Fruit fly (Drosophila melanogaster) whole organism, pupa: ENCODE results near the gene CG18095.

Experiments
- CG10348 ChIP-seq: fragments of 200-800 bp; sonication (Bioruptor generic); IDR thresholded peaks from 2 replicates; pipeline ENCODE4 v1.3.6; 2022; ENCODE audit warnings: missing biosample characterization, missing genetic modification characterization
- CG12605 ChIP-seq: fragments of 200-800 bp; sonication (Bioruptor generic); IDR thresholded peaks from 2 replicates; pipeline ENCODE4 v1.3.6; 2022; ENCODE audit warnings: missing biosample characterization, missing genetic modification characterization
- CG13204 ChIP-seq: fragments of 200-800 bp; sonication (Bioruptor generic); optimal IDR thresholded peaks from 2 replicates; lab custom pipeline; 2018; ENCODE audit warnings: missing biosample characterization, mild to moderate bottlenecking, missing genetic modification characterization, moderate library complexity
- CG14655 ChIP-seq: fragments of 200-800 bp; sonication (Bioruptor generic); optimal IDR thresholded peaks from 3 replicates; lab custom pipeline; 2017; ENCODE audit warnings: mild to moderate bottlenecking, missing biosample characterization, missing genetic modification reagents, missing genetic modification characterization
- CG15710 ChIP-seq: fragments of 200-800 bp; sonication (Bioruptor generic); optimal IDR thresholded peaks from 2 replicates; lab custom pipeline; 2018; ENCODE audit warnings: missing biosample characterization, mild to moderate bottlenecking, missing genetic modification characterization, moderate library complexity
- CG17806 ChIP-seq: fragments of 200-800 bp; sonication (Bioruptor generic); optimal IDR thresholded peaks from 2 replicates; lab custom pipeline; 2018; ENCODE audit warnings: missing biosample characterization, mild to moderate bottlenecking, missing genetic modification characterization, moderate library complexity
- CG32121 ChIP-seq: fragments of 200-800 bp; sonication (Bioruptor generic); IDR thresholded peaks from 2 replicates; pipeline ENCODE4 v1.3.6; 2022; ENCODE audit warnings: missing biosample characterization, missing genetic modification characterization
- CG34367 ChIP-seq: fragments of 200-800 bp; sonication (Bioruptor generic); optimal IDR thresholded peaks from 2 replicates; lab custom pipeline; 2018; ENCODE audit warnings: missing biosample characterization, mild to moderate bottlenecking, missing genetic modification characterization
- CG4496 ChIP-seq: fragments of 200-800 bp; sonication (Bioruptor generic); IDR thresholded peaks from 3 replicates; pipeline ENCODE4 v1.3.6; 2022; ENCODE audit warnings: missing biosample characterization, missing genetic modification characterization
- CG8159 ChIP-seq: fragments of 200-800 bp; sonication (Bioruptor generic); optimal IDR thresholded peaks from 3 replicates; lab custom pipeline; 2018; ENCODE audit warnings: missing biosample characterization, mild to moderate bottlenecking, missing genetic modification characterization, moderate library complexity
- CG8301 ChIP-seq: fragments of 200-800 bp; sonication (Bioruptor generic); optimal IDR thresholded peaks from 2 replicates; lab custom pipeline; 2018; ENCODE audit warnings: missing biosample characterization, mild to moderate bottlenecking, missing genetic modification characterization
- CG9948 ChIP-seq: fragments of 200-800 bp; sonication (Bioruptor generic); optimal IDR thresholded peaks from 2 replicates; lab custom pipeline; 2018; ENCODE audit warnings: missing biosample characterization, mild to moderate bottlenecking, missing genetic modification characterization, moderate library complexity
- D1 ChIP-seq: fragments of 200-800 bp; sonication (Bioruptor generic); optimal IDR thresholded peaks from 2 replicates; lab custom pipeline; 2018; ENCODE audit warnings: missing biosample characterization, mild to moderate bottlenecking, missing genetic modification characterization, moderate library complexity
- EcR ChIP-seq: fragments of 200-800 bp; sonication (Bioruptor generic); optimal IDR thresholded peaks from 3 replicates; lab custom pipeline; 2019; ENCODE audit warnings: missing biosample characterization, missing genetic modification characterization, mild to moderate bottlenecking, moderate library complexity, missing genetic modification reagents
- Ets98B ChIP-seq: fragments of 200-800 bp; sonication (Bioruptor generic); IDR thresholded peaks from 2 replicates; pipeline ENCODE4 v1.3.6; 2022; ENCODE audit warnings: missing biosample characterization, missing genetic modification characterization
- Pif1A ChIP-seq: fragments of 200-800 bp; sonication (Bioruptor generic); optimal IDR thresholded peaks from 3 replicates; lab custom pipeline; 2016; ENCODE audit warnings: missing biosample characterization, missing genetic modification characterization
- Pif1B ChIP-seq: fragments of 200-800 bp; sonication (Bioruptor generic); optimal IDR thresholded peaks from 3 replicates; lab custom pipeline; 2016; ENCODE audit warnings: missing biosample characterization, missing genetic modification characterization
- Snoo ChIP-seq: fragments of 200-800 bp; sonication (Bioruptor generic); optimal IDR thresholded peaks from 3 replicates; lab custom pipeline; 2017; ENCODE audit warnings: missing biosample characterization, mild to moderate bottlenecking, missing genetic modification characterization, inconsistent platforms
- fd96Ca ChIP-seq: fragments of 200-800 bp; sonication (Bioruptor generic); IDR thresholded peaks from 3 replicates; pipeline ENCODE4 v1.3.6; 2022; ENCODE audit warnings: missing biosample characterization, missing genetic modification characterization
- gl ChIP-seq: fragments of 200-800 bp; sonication (Bioruptor generic); optimal IDR thresholded peaks from 2 replicates; lab custom pipeline; 2018; ENCODE audit warnings: missing biosample characterization, mild to moderate bottlenecking, missing genetic modification characterization
- rn ChIP-seq: fragments of 200-800 bp; sonication (Bioruptor generic); IDR thresholded peaks from 2 replicates; pipeline ENCODE4 v1.3.6; 2022; ENCODE audit warnings: missing biosample characterization, missing genetic modification characterization

The CG18095 gene

DNA sequence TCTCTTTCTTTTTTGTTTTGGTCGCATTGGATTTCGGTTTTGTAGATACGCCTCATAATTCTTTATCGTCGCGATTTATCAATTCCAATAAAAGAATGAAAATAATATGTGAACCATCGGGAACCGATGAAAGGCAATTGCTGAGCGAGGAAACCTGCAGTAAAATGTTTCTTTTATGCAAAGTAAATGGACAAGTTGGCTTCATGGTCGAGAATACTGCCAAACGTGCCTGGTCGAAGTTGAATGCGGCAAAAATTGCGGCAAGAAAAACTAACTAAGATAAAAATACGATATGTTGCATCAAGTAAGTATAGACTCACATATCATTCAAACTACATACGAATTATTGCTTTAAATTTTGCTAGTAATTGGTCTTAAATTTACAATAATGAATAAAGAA is 23.5 kb downstream of the CG18095 start, which contains the start of gene CG42692:
Gene CG42692, plus strand, starts transcription at position 301 of the 400 bp plus-strand sequence.
- no peak for TF ChIP-seq CG14655
- no peak for TF ChIP-seq CG15710 (tag; lab: Kevin White, UChicago)
- no peak for TF ChIP-seq rn (GFP tag; lab: Robert Waterston, UW)
- TF ChIP-seq CG34367: no peak
- TF ChIP-seq Ets98B: no peak
- no peak for TF ChIP-seq CG9948 (tag; lab: Kevin White, UChicago)
- TF ChIP-seq gl: no peak
- no peak for TF ChIP-seq EcR (GFP tag; lab: Kevin White, UChicago)
- no peak for TF ChIP-seq CG12605 (GFP tag; lab: Robert Waterston, UW)
- no peak for TF ChIP-seq CG32121 (GFP tag; lab: Robert Waterston, UW)
- TF ChIP-seq CG8159 (tag; lab: Kevin White, UChicago): no peak
- TF ChIP-seq CG13204: no peak
- no peak for TF ChIP-seq CG10348 (GFP tag; lab: Robert Waterston, UW)
- TF ChIP-seq CG8301: no peak
- no peak for TF ChIP-seq Pif1A (GFP tag; lab: Kevin White, UChicago)
- no peak for TF ChIP-seq CG4496 (GFP tag; lab: Robert Waterston, UW)

- peak; percentile 61; the same call in 1 of the 2 replicates for TF ChIP-seq CG12605 (GFP tag; lab: Robert Waterston, UW)
- TF ChIP-seq gl: no peak
These were observed 29.5 kb downstream of the CG18095 start for dm6 chr2L:14001887-14002286.

- TF ChIP-seq CG8159 (tag; lab: Kevin White, UChicago) (no peak), CG4496 (GFP tag; lab: Robert Waterston, UW) (0 out of 3 replicates have a peak, but pooled peaks have one; percentile 25)
These were observed 30.3 kb downstream of the CG18095 start, which contains the start of gene rk for dm6 chr2L:14001078-14001477. rk (minus strand) TSS chr2L:14001248.

DNA sequence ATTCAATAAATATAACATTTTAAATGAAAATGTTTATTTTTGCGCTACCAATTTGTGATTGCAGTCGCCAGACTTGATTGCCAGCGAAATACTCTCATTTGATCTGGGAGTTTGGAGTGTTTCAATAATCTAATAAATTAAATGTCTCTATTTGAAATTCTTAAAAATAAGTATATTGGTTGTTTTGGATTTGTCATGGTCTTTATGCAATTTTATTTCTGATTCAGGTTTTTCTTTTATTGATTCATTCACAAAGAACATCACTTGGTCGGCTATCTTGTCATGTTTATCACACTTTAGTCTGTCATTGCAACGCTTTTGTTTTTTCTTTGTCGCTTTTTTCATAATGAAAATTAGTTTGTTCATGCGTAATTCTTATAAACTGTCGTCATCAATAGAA is 32.4 kb downstream of the CG18095 start:
- TF ChIP-seq CG14655: no peak
- TF ChIP-seq CG10348 (GFP tag; lab: Robert Waterston, UW): no peak
- 0 out of 3 replicates have a peak, but pooled peaks have one; percentile 32 for TF ChIP-seq fd96Ca (GFP tag; lab: Robert Waterston, UW)
- TF ChIP-seq Ets98B: peak; percentile 62
- no peak for TF ChIP-seq CG17806 (tag; lab: Kevin White, UChicago)
- TF ChIP-seq CG8159 (tag; lab: Kevin White, UChicago): no peak
- no peak for TF ChIP-seq gl
- peak; percentile 72 for TF ChIP-seq CG4496 (GFP tag; lab: Robert Waterston, UW)
- TF ChIP-seq Snoo: no peak
- no peak for TF ChIP-seq Pif1B (GFP tag; lab: Kevin White, UChicago)
- no peak for TF ChIP-seq D1
- TF ChIP-seq CG8301: no peak

dm6 chr2L:13979826-13980225 is 51.5 kb downstream of the CG18095 start, which contains the start of gene NimC2:
NimC2 (plus strand) TSS chr2L:13980126.
- no peak for TF ChIP-seq CG17806 (tag; lab: Kevin White, UChicago)
- TF ChIP-seq Pif1A (GFP tag; lab: Kevin White, UChicago): no peak
- no peak for TF ChIP-seq Snoo
- TF ChIP-seq CG32121 (GFP tag; lab: Robert Waterston, UW): no peak
- TF ChIP-seq CG12605 (GFP tag; lab: Robert Waterston, UW): no peak
- TF ChIP-seq CG14655: no peak
- TF ChIP-seq CG8159 (tag; lab: Kevin White, UChicago): no peak
- TF ChIP-seq D1: no peak
- no peak for TF ChIP-seq CG8301
- no peak for TF ChIP-seq EcR (GFP tag; lab: Kevin White, UChicago)
- TF ChIP-seq fd96Ca (GFP tag; lab: Robert Waterston, UW): no peak
- no peak for TF ChIP-seq CG4496 (GFP tag; lab: Robert Waterston, UW)
- no peak for TF ChIP-seq gl
- TF ChIP-seq CG10348 (GFP tag; lab: Robert Waterston, UW): no peak
- no peak for TF ChIP-seq CG13204
- TF ChIP-seq, all 21 proteins: peak for 0
